Worm (Caenorhabditis elegans): ENCODE measurements around the gene F28A10.1.

The F28A10.1 gene

ce11 chrII:823529-823928 lies 2.1 kb upstream of the F28A10.1 start, which contains the start of gene F46F5.10:
Gene F46F5.10, plus strand, starts transcription at chrII:823829.
- TF ChIP-seq elt-2 (tag; optimal IDR thresholded peaks at IDR 0.05), result no peak
- no peak for TF ChIP-seq mdl-1 (tag; optimal IDR thresholded peaks at IDR 0.05)
- no peak for TF ChIP-seq ceh-9 (tag; optimal IDR thresholded peaks at IDR 0.05)
- no peak for TF ChIP-seq fkh-10 (GFP tag; optimal IDR thresholded peaks at IDR 0.05)
- TF ChIP-seq ama-1 (optimal IDR thresholded peaks at IDR 0.05), result no peak
- TF ChIP-seq mml-1 (tag; optimal IDR thresholded peaks at IDR 0.05), result no peak
- TF ChIP-seq hmg-11 (tag; optimal IDR thresholded peaks at IDR 0.05), result no peak
- no peak for TF ChIP-seq R02D3.7 (tag; optimal IDR thresholded peaks at IDR 0.05)
- no peak for TF ChIP-seq nhr-11 (tag; optimal IDR thresholded peaks at IDR 0.05)
- TF ChIP-seq nhr-25 (tag; optimal IDR thresholded peaks at IDR 0.05), result no peak
- no peak for TF ChIP-seq ceh-28 (tag; optimal IDR thresholded peaks at IDR 0.05)
- TF ChIP-seq nhr-237 (tag; optimal IDR thresholded peaks at IDR 0.05), result no peak
- TF ChIP-seq jun-1 (tag; optimal IDR thresholded peaks at IDR 0.05), result no peak

ce11 chrII:838414-838813 lies 12.8 kb downstream of the F28A10.1 start, which contains the start of gene F28A10.8:
Gene F28A10.8, minus strand, starts transcription at chrII:838514.
- TF ChIP-seq sea-2 (GFP tag; optimal IDR thresholded peaks at IDR 0.05), result no peak
- no peak for TF ChIP-seq pqm-1 (tag; optimal IDR thresholded peaks at IDR 0.05)

- TF ChIP-seq ceh-16 (tag; optimal IDR thresholded peaks at IDR 0.05) (no peak), nhr-25 (tag; optimal IDR thresholded peaks at IDR 0.05) (no peak), ceh-9 (tag; optimal IDR thresholded peaks at IDR 0.05) (no peak), aly-2 (tag; optimal IDR thresholded peaks at IDR 0.05) (no peak), tbx-2 (tag; optimal IDR thresholded peaks at IDR 0.05) (no peak), mml-1 (tag; optimal IDR thresholded peaks at IDR 0.05) (no peak), lin-39 (tag; optimal IDR thresholded peaks at IDR 0.05) (no peak)
Measured at ce11 chrII:840131-840530, 14.5 kb downstream of the F28A10.1 start, which contains the start of gene clc-33. Gene clc-33, plus strand, starts transcription at chrII:840431.

- TF ChIP-seq aly-2 (tag; optimal IDR thresholded peaks at IDR 0.05) (no peak), R02D3.7 (tag; optimal IDR thresholded peaks at IDR 0.05) (no peak), daf-12 (tag; optimal IDR thresholded peaks at IDR 0.05) (no peak), skn-1 (tag; optimal IDR thresholded peaks at IDR 0.05) (no peak), fkh-10 (GFP tag; optimal IDR thresholded peaks at IDR 0.05) (no peak), lin-39 (tag; optimal IDR thresholded peaks at IDR 0.05) (no peak), nhr-67 (tag; optimal IDR thresholded peaks at IDR 0.05) (no peak), mml-1 (tag; optimal IDR thresholded peaks at IDR 0.05) (no peak), ceh-82 (tag; optimal IDR thresholded peaks at IDR 0.05) (no peak), nhr-77 (tag; optimal IDR thresholded peaks at IDR 0.05) (no peak), pqm-1 (tag; optimal IDR thresholded peaks at IDR 0.05) (no peak), ztf-4 (tag; optimal IDR thresholded peaks at IDR 0.05) (no peak), lin-15B (tag; optimal IDR thresholded peaks at IDR 0.05) (no peak), unc-39 (tag; optimal IDR thresholded peaks at IDR 0.05) (no peak), lsy-12 (tag; optimal IDR thresholded peaks at IDR 0.05) (no peak), ama-1 (optimal IDR thresholded peaks at IDR 0.05) (no peak)
Measured at ce11 chrII:843971-844370, 18.4 kb downstream of the F28A10.1 start, which contains the start of gene F28A10.4. Gene F28A10.4, plus strand, starts transcription at chrII:844271.

ce11 chrII:845618-846017 lies 20.0 kb downstream of the F28A10.1 start, which contains the start of gene F28A10.7:
Gene F28A10.7, minus strand, starts transcription at chrII:845718.
- no peak for TF ChIP-seq elt-3 (tag; optimal IDR thresholded peaks at IDR 0.05)

ce11 chrII:848519-848918 lies 22.9 kb downstream of the F28A10.1 start, which contains the start of the genes acdh-9 and F28A10.13:
Gene acdh-9, minus strand, starts transcription at chrII:848603.
Gene F28A10.13, plus strand, starts transcription at chrII:848812.
- TF ChIP-seq nhr-43 (tag; optimal IDR thresholded peaks at IDR 0.05; ENCODE audit: poor library complexity, severe bottlenecking) (no peak), mdl-1 (tag; optimal IDR thresholded peaks at IDR 0.05) (peak; percentile 79), R02D3.7 (tag; optimal IDR thresholded peaks at IDR 0.05) (no peak), unc-62 (GFP tag; optimal IDR thresholded peaks at IDR 0.05) (no peak), egl-27 (tag; optimal IDR thresholded peaks at IDR 0.05) (no peak), nhr-25 (tag; optimal IDR thresholded peaks at IDR 0.05) (peak; percentile 22), nfya-1 (tag; optimal IDR thresholded peaks at IDR 0.05; ENCODE audit: insufficient read depth) (peak; percentile 65), ama-1 (optimal IDR thresholded peaks at IDR 0.05) (peak; percentile 68), pha-4 (tag; optimal IDR thresholded peaks at IDR 0.05) (no peak), pqm-1 (tag; optimal IDR thresholded peaks at IDR 0.05) (peak; percentile 44), lin-15B (tag; optimal IDR thresholded peaks at IDR 0.05) (peak; percentile 8), fkh-2 (tag; optimal IDR thresholded peaks at IDR 0.05) (no peak), eor-1 (tag; optimal IDR thresholded peaks at IDR 0.05) (no peak), nhr-23 (tag; optimal IDR thresholded peaks at IDR 0.05) (peak; percentile 11), hmg-11 (tag; optimal IDR thresholded peaks at IDR 0.05) (no peak), jun-1 (tag; optimal IDR thresholded peaks at IDR 0.05) (peak; percentile 36), nhr-28 (tag; optimal IDR thresholded peaks at IDR 0.05) (no peak), snpc-4 (tag; optimal IDR thresholded peaks at IDR 0.05) (no peak), nhr-76 (tag; optimal IDR thresholded peaks at IDR 0.05) (peak; percentile 95), elt-2 (tag; optimal IDR thresholded peaks at IDR 0.05) (peak; percentile 69), fkh-10 (GFP tag; optimal IDR thresholded peaks at IDR 0.05) (no peak), daf-12 (tag; optimal IDR thresholded peaks at IDR 0.05) (no peak), aly-2 (tag; optimal IDR thresholded peaks at IDR 0.05) (no peak), tbx-2 (tag; optimal IDR thresholded peaks at IDR 0.05) (no peak)
